Fruit fly (Drosophila melanogaster): ENCODE measurements around the gene CG13392.

The CG13392 gene

dm6 chr2L:8374235-8374634 is 8.4 kb downstream of the CG13392 start, which contains the start of gene Wdr82:
Gene Wdr82, plus strand, starts transcription at chr2L:8374461.
- no peak for TF ChIP-seq usp (GFP tag; optimal IDR thresholded peaks at IDR 0.05)
- TF ChIP-seq Dll (optimal IDR thresholded peaks at IDR 0.05) = no peak
- no peak for TF ChIP-seq psq (optimal IDR thresholded peaks at IDR 0.05)
- no peak for TF ChIP-seq CG8478 (optimal IDR thresholded peaks at IDR 0.05)
- TF ChIP-seq EcR (GFP tag; optimal IDR thresholded peaks at IDR 0.05) = no peak

dm6 chr2L:8372248-8372647 is 10.4 kb downstream of the CG13392 start:
- no peak for TF ChIP-seq EcR (GFP tag; optimal IDR thresholded peaks at IDR 0.05)
- no peak for TF ChIP-seq psq (optimal IDR thresholded peaks at IDR 0.05)
- no peak for TF ChIP-seq CG8478 (optimal IDR thresholded peaks at IDR 0.05)
- TF ChIP-seq Dll (optimal IDR thresholded peaks at IDR 0.05) = no peak
- TF ChIP-seq usp (GFP tag; optimal IDR thresholded peaks at IDR 0.05) = no peak
- TF ChIP-seq pan (optimal IDR thresholded peaks at IDR 0.05) = no peak

dm6 chr2L:8371354-8371937 is 11.2 kb downstream of the CG13392 start:
- no peak for TF ChIP-seq pan (optimal IDR thresholded peaks at IDR 0.05)
- TF ChIP-seq CG8478 (optimal IDR thresholded peaks at IDR 0.05) = no peak
- TF ChIP-seq psq (optimal IDR thresholded peaks at IDR 0.05) = no peak

- TF ChIP-seq EcR (GFP tag; optimal IDR thresholded peaks at IDR 0.05) (no peak), psq (optimal IDR thresholded peaks at IDR 0.05) (no peak), Dll (optimal IDR thresholded peaks at IDR 0.05) (no peak), usp (GFP tag; optimal IDR thresholded peaks at IDR 0.05) (no peak), CG8478 (optimal IDR thresholded peaks at IDR 0.05) (no peak), pan (optimal IDR thresholded peaks at IDR 0.05) (no peak)
Observed at dm6 chr2L:8370364-8371326, 12.0 kb downstream of the CG13392 start, which contains the start of gene CG17292. Gene CG17292, plus strand, starts transcription at chr2L:8370454.

dm6 chr2L:8365701-8366643 is 16.6 kb downstream of the CG13392 start, which contains the start of gene Pp2A-29B:
Gene Pp2A-29B, plus strand, starts transcription at chr2L:8366038.
- TF ChIP-seq usp (GFP tag; optimal IDR thresholded peaks at IDR 0.05) (no peak), Dll (optimal IDR thresholded peaks at IDR 0.05) (no peak), CG8478 (optimal IDR thresholded peaks at IDR 0.05) (no peak), pan (optimal IDR thresholded peaks at IDR 0.05) (no peak), EcR (GFP tag; optimal IDR thresholded peaks at IDR 0.05) (no peak), psq (optimal IDR thresholded peaks at IDR 0.05) (no peak)

dm6 chr2L:8364006-8364956 is 18.3 kb downstream of the CG13392 start, which contains the start of the genes RpS13 and CSN8:
Gene RpS13, minus strand, starts transcription at chr2L:8364662.
Gene CSN8, plus strand, starts transcription at chr2L:8364855.
- no peak for TF ChIP-seq EcR (GFP tag; optimal IDR thresholded peaks at IDR 0.05)
- TF ChIP-seq CG8478 (optimal IDR thresholded peaks at IDR 0.05) = no peak
- TF ChIP-seq Dll (optimal IDR thresholded peaks at IDR 0.05) = no peak
- no peak for TF ChIP-seq pan (optimal IDR thresholded peaks at IDR 0.05)
- TF ChIP-seq usp (GFP tag; optimal IDR thresholded peaks at IDR 0.05) = no peak
- no peak for TF ChIP-seq psq (optimal IDR thresholded peaks at IDR 0.05)

dm6 chr2L:8362955-8363285 is 19.7 kb downstream of the CG13392 start:
- TF ChIP-seq usp (GFP tag; optimal IDR thresholded peaks at IDR 0.05) (no peak), CG8478 (optimal IDR thresholded peaks at IDR 0.05) (no peak), pan (optimal IDR thresholded peaks at IDR 0.05) (no peak)

dm6 chr2L:8362273-8362954 is 20.2 kb downstream of the CG13392 start, which contains the start of gene CG7627:
Gene CG7627, minus strand, starts transcription at chr2L:8362469.
- no peak for TF ChIP-seq CG8478 (optimal IDR thresholded peaks at IDR 0.05)
- no peak for TF ChIP-seq Dll (optimal IDR thresholded peaks at IDR 0.05)
- no peak for TF ChIP-seq usp (GFP tag; optimal IDR thresholded peaks at IDR 0.05)
- no peak for TF ChIP-seq EcR (GFP tag; optimal IDR thresholded peaks at IDR 0.05)
- TF ChIP-seq psq (optimal IDR thresholded peaks at IDR 0.05) = no peak
- no peak for TF ChIP-seq pan (optimal IDR thresholded peaks at IDR 0.05)

dm6 chr2L:8361204-8361952 is 21.2 kb downstream of the CG13392 start:
- TF ChIP-seq pan (optimal IDR thresholded peaks at IDR 0.05) = no peak
- no peak for TF ChIP-seq psq (optimal IDR thresholded peaks at IDR 0.05)
- TF ChIP-seq usp (GFP tag; optimal IDR thresholded peaks at IDR 0.05) = no peak
- no peak for TF ChIP-seq CG8478 (optimal IDR thresholded peaks at IDR 0.05)
- TF ChIP-seq Dll (optimal IDR thresholded peaks at IDR 0.05) = no peak
- no peak for TF ChIP-seq EcR (GFP tag; optimal IDR thresholded peaks at IDR 0.05)
